Worm (Caenorhabditis elegans) whole organism, L2 larva: ENCODE measurements around the gene algn-12.

Source experiments
- C34F6.9 ChIP-seq: fragments of 150-350 bp; optimal IDR thresholded peaks from 2 replicates; lab custom pipeline; 2014; ENCODE audit warnings: missing biosample characterization, missing genetic modification characterization
- Y55F3AM.14 ChIP-seq: fragments of 200-800 bp; sonication (Bioruptor generic); optimal IDR thresholded peaks from 2 replicates; lab custom pipeline; 2018; ENCODE audit warnings: mild to moderate bottlenecking, missing genetic modification characterization, missing compliant biosample characterization
- aly-2 ChIP-seq: fragments of 150-350 bp; optimal IDR thresholded peaks from 2 replicates; lab custom pipeline; 2014; ENCODE audit warnings: missing biosample characterization, missing genetic modification characterization
- ceh-16 ChIP-seq: fragments of 150-350 bp; optimal IDR thresholded peaks from 2 replicates; lab custom pipeline; 2014; ENCODE audit warnings: missing biosample characterization, missing genetic modification characterization
- crh-2 ChIP-seq: sonication (generic microtip); optimal IDR thresholded peaks from 2 replicates; lab custom pipeline; 2017; ENCODE audit warnings: missing biosample characterization, missing genetic modification characterization
- dmd-4 ChIP-seq: sonication (generic microtip); optimal IDR thresholded peaks from 2 replicates; lab custom pipeline; 2017; ENCODE audit warnings: missing biosample characterization, missing genetic modification characterization
- elt-1 ChIP-seq: fragments of 150-350 bp; optimal IDR thresholded peaks from 2 replicates; lab custom pipeline; 2014; ENCODE audit warnings: missing biosample characterization, missing genetic modification characterization
- elt-3 ChIP-seq: sonication (generic microtip); optimal IDR thresholded peaks from 2 replicates; lab custom pipeline; 2017; ENCODE audit warnings: missing biosample characterization, missing genetic modification characterization
- fos-1 ChIP-seq: fragments of 150-350 bp; optimal IDR thresholded peaks from 2 replicates; lab custom pipeline; 2014; ENCODE audit warnings: missing biosample characterization, missing genetic modification characterization
- gmeb-1 ChIP-seq: fragments of 150-350 bp; optimal IDR thresholded peaks from 2 replicates; lab custom pipeline; 2014; ENCODE audit warnings: missing biosample characterization, missing genetic modification characterization
- lin-39 ChIP-seq: fragments of 150-350 bp; optimal IDR thresholded peaks from 2 replicates; lab custom pipeline; 2014; ENCODE audit warnings: missing biosample characterization, missing genetic modification reagents, missing genetic modification characterization
- lsy-2 ChIP-seq, 2 experiments: fragments of 150-350 bp in 1 of 2; sonication (generic microtip) in 1 of 2; optimal IDR thresholded peaks; 2 replicates each; lab custom pipeline; 2014 to 2017; ENCODE audit warnings: missing biosample characterization in 2 of 2, missing genetic modification characterization in 2 of 2
- mab-5 ChIP-seq: fragments of 150-350 bp; optimal IDR thresholded peaks from 2 replicates; lab custom pipeline; 2014; ENCODE audit warnings: missing biosample characterization, missing genetic modification characterization
- mbf-1 ChIP-seq: sonication (generic microtip); optimal IDR thresholded peaks from 2 replicates; lab custom pipeline; 2017; ENCODE audit warnings: missing biosample characterization, missing genetic modification characterization
- nhr-10 ChIP-seq: sonication (generic microtip); optimal IDR thresholded peaks from 2 replicates; lab custom pipeline; 2017; ENCODE audit warnings: missing biosample characterization, missing genetic modification characterization
- nhr-129 ChIP-seq: fragments of 150-350 bp; optimal IDR thresholded peaks from 2 replicates; lab custom pipeline; 2014; ENCODE audit warnings: missing biosample characterization, missing genetic modification characterization
- nhr-23 ChIP-seq: fragments of 150-350 bp; optimal IDR thresholded peaks from 2 replicates; lab custom pipeline; 2014; ENCODE audit warnings: missing biosample characterization, missing genetic modification reagents, missing genetic modification characterization
- nhr-25 ChIP-seq: fragments of 150-350 bp; sonication (generic microtip); optimal IDR thresholded peaks from 3 replicates; lab custom pipeline; 2014; ENCODE audit warnings: missing biosample characterization, missing genetic modification characterization
- nhr-77 ChIP-seq: fragments of 150-350 bp; optimal IDR thresholded peaks from 2 replicates; lab custom pipeline; 2014; ENCODE audit warnings: missing biosample characterization, missing genetic modification characterization
- peb-1 ChIP-seq: fragments of 150-350 bp; optimal IDR thresholded peaks from 2 replicates; lab custom pipeline; 2014; ENCODE audit warnings: missing biosample characterization, missing genetic modification characterization
- sem-4 ChIP-seq: fragments of 150-350 bp; optimal IDR thresholded peaks from 2 replicates; lab custom pipeline; 2014; ENCODE audit warnings: missing biosample characterization, missing genetic modification reagents, missing genetic modification characterization
- skn-1 ChIP-seq: sonication (generic microtip); optimal IDR thresholded peaks from 2 replicates; lab custom pipeline; 2017; ENCODE audit warnings: missing biosample characterization, missing genetic modification characterization
- sma-3 ChIP-seq: sonication (generic microtip); optimal IDR thresholded peaks from 2 replicates; lab custom pipeline; 2016; ENCODE audit warnings: missing genetic modification reagents, missing genetic modification characterization, missing compliant biosample characterization
- sma-9 ChIP-seq, 2 experiments: fragments of 150-350 bp in 1 of 2; sonication (generic microtip) in 1 of 2; optimal IDR thresholded peaks; 2 replicates each; lab custom pipeline; 2014 to 2016; ENCODE audit warnings: missing genetic modification characterization in 2 of 2, mild to moderate bottlenecking in 1 of 2, missing biosample characterization in 1 of 2, missing compliant biosample characterization in 1 of 2, missing genetic modification reagents in 1 of 2, moderate library complexity in 1 of 2
- snpc-4 ChIP-seq: fragments of 150-350 bp; optimal IDR thresholded peaks from 2 replicates; lab custom pipeline; 2014; ENCODE audit warnings: missing biosample characterization, missing genetic modification characterization
- unc-55 ChIP-seq: fragments of 150-350 bp; sonication (generic microtip); optimal IDR thresholded peaks from 3 replicates; lab custom pipeline; 2014; ENCODE audit warnings: missing biosample characterization, missing genetic modification reagents, missing genetic modification characterization
- zag-1 ChIP-seq: fragments of 150-350 bp; optimal IDR thresholded peaks from 2 replicates; lab custom pipeline; 2014; ENCODE audit warnings: missing biosample characterization, missing genetic modification characterization
- ztf-4 ChIP-seq: fragments of 150-350 bp; optimal IDR thresholded peaks from 2 replicates; lab custom pipeline; 2014; ENCODE audit warnings: missing biosample characterization, missing genetic modification characterization

Gene algn-12

DNA sequence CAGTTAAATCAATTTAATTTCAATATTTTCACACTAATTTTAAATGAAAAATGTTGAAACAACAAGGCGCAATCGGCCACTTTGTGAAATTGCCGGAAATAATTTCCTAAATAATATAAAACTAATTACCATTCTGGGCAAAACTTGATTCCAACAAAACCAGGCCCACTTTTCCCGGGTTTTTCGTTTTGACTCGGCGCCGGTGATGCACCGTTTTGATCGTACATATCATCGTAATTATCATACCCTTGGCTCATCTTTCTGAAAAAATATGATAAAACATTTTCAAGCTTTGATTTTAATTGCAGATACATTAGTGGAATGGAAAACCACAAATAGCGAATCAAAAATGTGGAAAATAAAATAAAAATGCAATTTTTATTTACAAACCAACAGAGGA lies 22.9 kb upstream of the algn-12 start, which contains the start of gene rpb-9:
TSS of gene rpb-9 (minus strand) at position 314 of the 400 bp plus-strand sequence.
- no peak for TF ChIP-seq ceh-16 (tag; lab: Kevin White, UChicago)
- TF ChIP-seq snpc-4 (tag; lab: Kevin White, UChicago): no peak
- TF ChIP-seq nhr-77 (tag; lab: Kevin White, UChicago): no peak
- TF ChIP-seq peb-1 (tag; lab: Kevin White, UChicago): no peak
- TF ChIP-seq sma-9 (GFP tag; optimal IDR thresholded peaks at IDR 0.05; lab: Kevin White, UChicago): no peak
- TF ChIP-seq sma-9 (tag; optimal IDR thresholded peaks at IDR 0.05; lab: Kevin White, UChicago): no peak
- TF ChIP-seq mab-5 (tag; lab: Kevin White, UChicago): no peak
- TF ChIP-seq lin-39 (tag; lab: Kevin White, UChicago): no peak
- TF ChIP-seq C34F6.9 (tag; lab: Kevin White, UChicago): no peak
- TF ChIP-seq elt-3 (tag; lab: Kevin White, UChicago): no peak

- no peak for TF ChIP-seq elt-1 (tag; lab: Kevin White, UChicago)
- peak; percentile 70 for TF ChIP-seq unc-55 (GFP tag; lab: Kevin White, UChicago)
- no peak for TF ChIP-seq nhr-23 (tag; lab: Kevin White, UChicago)
- peak; percentile 74 for TF ChIP-seq nhr-129 (tag; lab: Kevin White, UChicago)
- no peak for TF ChIP-seq nhr-10 (tag; lab: Kevin White, UChicago)
- no peak for TF ChIP-seq nhr-77 (tag; lab: Kevin White, UChicago)
- TF ChIP-seq lsy-2 (tag; optimal IDR thresholded peaks at IDR 0.05; lab: Kevin White, UChicago): peak in 1 of 2 experiments; percentile 44
- no peak for TF ChIP-seq gmeb-1
- TF ChIP-seq fos-1 (tag; lab: Kevin White, UChicago): peak; percentile 19
- no peak for TF ChIP-seq sma-3
- no peak for TF ChIP-seq mab-5 (tag; lab: Kevin White, UChicago)
- TF ChIP-seq C34F6.9 (tag; lab: Kevin White, UChicago): peak; percentile 78
- TF ChIP-seq peb-1 (tag; lab: Kevin White, UChicago): no peak
Measured at ce11 chrV:8013901-8014388, 21.0 kb upstream of the algn-12 start, which contains the start of gene Y97E10AR.6. Gene Y97E10AR.6 (minus strand): TSS chrV:8013951.

DNA sequence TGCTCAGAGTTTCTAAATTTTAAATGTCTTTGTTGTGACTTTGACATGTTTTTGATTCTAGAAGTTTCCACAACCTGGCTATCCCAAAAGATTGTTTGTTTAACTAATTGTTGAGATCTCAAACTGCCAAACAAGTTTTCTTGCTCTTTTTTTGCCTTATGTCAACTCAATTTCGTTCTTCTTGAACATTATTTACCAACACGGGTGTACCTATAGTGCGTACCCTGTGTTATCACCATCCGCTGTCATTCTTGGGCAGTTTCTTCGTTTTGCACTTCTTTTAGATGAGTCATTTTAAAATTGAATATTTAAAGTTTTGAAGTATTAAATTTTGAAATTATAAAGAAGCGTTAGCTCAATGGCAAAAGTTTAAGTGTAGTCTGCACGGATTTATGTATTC lies 18.0 kb upstream of the algn-12 start, which contains the start of gene sptl-2:
TSS of gene sptl-2 (plus strand) at position 280 of the 400 bp plus-strand sequence.
- no peak for TF ChIP-seq zag-1 (tag; lab: Kevin White, UChicago)
- TF ChIP-seq fos-1 (tag; lab: Kevin White, UChicago): peak; percentile 79
- peak; percentile 16 for TF ChIP-seq sma-9 (GFP tag; optimal IDR thresholded peaks at IDR 0.05; lab: Kevin White, UChicago)
- TF ChIP-seq sma-9 (tag; optimal IDR thresholded peaks at IDR 0.05; lab: Kevin White, UChicago): no peak
- TF ChIP-seq crh-2 (tag; lab: Kevin White, UChicago): no peak
- no peak for TF ChIP-seq mbf-1

ce11 chrV:8017924-8018323 lies 17.0 kb upstream of the algn-12 start:
- TF ChIP-seq elt-1 (tag; lab: Kevin White, UChicago) (no peak), sem-4 (no peak), sma-9 (GFP tag; optimal IDR thresholded peaks at IDR 0.05; lab: Kevin White, UChicago) (peak; percentile 49), sma-9 (tag; optimal IDR thresholded peaks at IDR 0.05; lab: Kevin White, UChicago) (no peak), peb-1 (tag; lab: Kevin White, UChicago) (no peak), fos-1 (tag; lab: Kevin White, UChicago) (peak; percentile 97), nhr-25 (tag; lab: Kevin White, UChicago) (no peak), gmeb-1 (peak; percentile 11), nhr-77 (tag; lab: Kevin White, UChicago) (no peak)
- TF ChIP-seq, all 48 proteins: peak for 3

DNA sequence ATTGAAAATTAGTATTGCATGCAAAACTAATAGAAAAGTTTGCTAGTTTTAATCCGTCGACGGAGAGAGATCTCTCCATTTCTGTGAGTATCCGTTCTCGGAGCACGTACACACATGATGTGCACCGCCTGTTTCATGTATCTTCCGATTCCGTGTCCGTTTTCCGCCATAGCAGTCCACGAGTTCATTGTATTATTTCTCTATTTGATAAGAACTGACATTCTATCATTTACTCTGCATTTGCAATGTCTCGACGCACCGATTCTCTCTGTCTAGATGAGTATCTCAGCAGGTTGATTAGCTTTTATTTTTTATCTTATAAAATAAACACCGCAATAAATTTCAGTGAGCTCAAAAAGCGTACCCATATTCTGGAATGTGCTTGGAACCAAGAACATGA lies 16.0 kb upstream of the algn-12 start:
- TF ChIP-seq fos-1 (tag; lab: Kevin White, UChicago): peak; percentile 62
- no peak for TF ChIP-seq Y55F3AM.14 (GFP tag; lab: Kevin White, UChicago)

DNA sequence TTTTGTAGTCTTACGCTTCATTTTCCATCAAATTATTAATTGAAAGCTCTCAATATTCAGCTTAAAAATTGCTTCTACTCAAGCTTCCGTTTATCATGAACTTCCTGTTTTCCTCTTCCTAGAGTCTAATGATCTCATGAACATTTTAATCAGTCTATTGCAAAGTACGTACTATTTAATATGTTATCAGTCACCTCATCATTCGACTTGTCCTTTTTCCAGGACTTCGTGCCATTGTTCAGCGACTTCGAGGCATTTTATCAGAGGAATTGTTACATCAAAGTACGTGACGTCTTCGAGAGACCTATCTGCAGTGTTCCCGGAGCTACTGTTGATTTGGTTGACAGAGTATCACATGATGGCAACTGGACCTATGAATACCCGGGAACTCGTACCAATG lies 15.1 kb upstream of the algn-12 start:
- TF ChIP-seq elt-1 (tag; lab: Kevin White, UChicago): no peak
- peak; percentile 5 for TF ChIP-seq sma-9 (GFP tag; optimal IDR thresholded peaks at IDR 0.05; lab: Kevin White, UChicago)
- no peak for TF ChIP-seq sma-9 (tag; optimal IDR thresholded peaks at IDR 0.05; lab: Kevin White, UChicago)
- TF ChIP-seq fos-1 (tag; lab: Kevin White, UChicago): peak; percentile 50

- TF ChIP-seq nhr-77 (tag; lab: Kevin White, UChicago) (no peak), ztf-4 (no peak), sma-9 (GFP tag; optimal IDR thresholded peaks at IDR 0.05; lab: Kevin White, UChicago) (no peak), sma-9 (tag; optimal IDR thresholded peaks at IDR 0.05; lab: Kevin White, UChicago) (no peak), unc-55 (GFP tag; lab: Kevin White, UChicago) (no peak), skn-1 (tag; lab: Kevin White, UChicago) (no peak), aly-2 (tag; lab: Kevin White, UChicago) (no peak), C34F6.9 (tag; lab: Kevin White, UChicago) (no peak), dmd-4 (tag; lab: Kevin White, UChicago) (no peak)
- TF ChIP-seq, all 48 proteins: peak for 0
Measured at ce11 chrV:8022040-8022439, 12.9 kb upstream of the algn-12 start, which contains the start of gene ech-3. Gene ech-3 (plus strand): TSS chrV:8022217.
